Worm (Caenorhabditis elegans) whole organism, L3 larva: Measurements from ENCODE around the gene phf-15.

ENCODE experiments used
- R02D3.7 ChIP-seq: fragments of 150-350 bp; optimal IDR thresholded peaks from 2 replicates; lab custom pipeline; 2014; ENCODE audit warnings: missing biosample characterization, missing genetic modification characterization
- aly-2 ChIP-seq: fragments of 150-350 bp; optimal IDR thresholded peaks from 2 replicates; lab custom pipeline; 2014; ENCODE audit warnings: missing biosample characterization, missing genetic modification characterization
- ama-1 ChIP-seq: fragments of 150-350 bp; optimal IDR thresholded peaks from 2 replicates; lab custom pipeline; 2018
- ceh-82 ChIP-seq: fragments of 150-350 bp; optimal IDR thresholded peaks from 2 replicates; lab custom pipeline; 2014; ENCODE audit warnings: missing biosample characterization, missing genetic modification characterization
- ceh-9 ChIP-seq: sonication (generic microtip); optimal IDR thresholded peaks from 2 replicates; lab custom pipeline; 2018; ENCODE audit warnings: missing biosample characterization, missing genetic modification characterization
- elt-2 ChIP-seq: sonication (generic microtip); optimal IDR thresholded peaks from 2 replicates; lab custom pipeline; 2016; ENCODE audit warnings: missing genetic modification reagents, mild to moderate bottlenecking, missing genetic modification characterization, missing compliant biosample characterization
- lin-39 ChIP-seq: fragments of 150-350 bp; optimal IDR thresholded peaks from 2 replicates; lab custom pipeline; 2018; ENCODE audit warnings: missing biosample characterization, missing genetic modification reagents, missing genetic modification characterization
- mdl-1 ChIP-seq: fragments of 150-350 bp; optimal IDR thresholded peaks from 2 replicates; lab custom pipeline; 2014; ENCODE audit warnings: missing biosample characterization, missing genetic modification characterization
- nhr-11 ChIP-seq: fragments of 150-350 bp; optimal IDR thresholded peaks from 2 replicates; lab custom pipeline; 2014; ENCODE audit warnings: missing biosample characterization, missing genetic modification characterization
- nhr-237 ChIP-seq: fragments of 150-350 bp; optimal IDR thresholded peaks from 2 replicates; lab custom pipeline; 2014; ENCODE audit warnings: missing biosample characterization, missing genetic modification characterization
- pha-4 ChIP-seq: fragments of 150-350 bp; optimal IDR thresholded peaks from 2 replicates; lab custom pipeline; 2014; ENCODE audit warnings: missing biosample characterization, missing genetic modification reagents, missing genetic modification characterization
- pqm-1 ChIP-seq: fragments of 150-350 bp; optimal IDR thresholded peaks from 2 replicates; lab custom pipeline; 2017; ENCODE audit warnings: missing biosample characterization, missing genetic modification characterization, inconsistent platforms
- skn-1 ChIP-seq: fragments of 150-350 bp; optimal IDR thresholded peaks from 2 replicates; lab custom pipeline; 2014; ENCODE audit warnings: missing biosample characterization, missing genetic modification characterization
- zag-1 ChIP-seq: fragments of 150-350 bp; optimal IDR thresholded peaks from 2 replicates; lab custom pipeline; 2014; ENCODE audit warnings: missing biosample characterization, missing genetic modification characterization

- TF ChIP-seq ama-1 (lab: Kevin White, UChicago) (no peak), R02D3.7 (tag; lab: Kevin White, UChicago) (peak; percentile 54), nhr-237 (tag; lab: Kevin White, UChicago) (no peak), zag-1 (tag; lab: Kevin White, UChicago) (no peak), mdl-1 (no peak), nhr-11 (tag; lab: Kevin White, UChicago) (peak; percentile 63), pha-4 (tag; lab: Kevin White, UChicago) (peak; percentile 87), aly-2 (no peak), skn-1 (tag; lab: Kevin White, UChicago) (peak; percentile 22), ceh-82 (tag; lab: Kevin White, UChicago) (peak; percentile 43), ceh-9 (tag; lab: Kevin White, UChicago) (no peak), pqm-1 (peak; percentile 58), elt-2 (tag; lab: Kevin White, UChicago) (peak; percentile 61), lin-39 (no peak)
These were observed 43.3 kb upstream of the phf-15 start for ce11 chrIII:3279304-3279703.
